Worm (Caenorhabditis elegans) whole organism, late embryonic: Measurements from ENCODE around the gene faah-2.
A peak's percentile ranks its signal among the peaks of the same experiment; 100 is the strongest.

Experiments used
- C08G9.2 ChIP-seq: sonication (generic microtip); optimal IDR thresholded peaks from 2 replicates; lab custom pipeline; 2016; ENCODE audit warnings: mild to moderate bottlenecking, missing genetic modification characterization, moderate library complexity, missing compliant biosample characterization
- C38D4.7 ChIP-seq: fragments of 200-800 bp; sonication (Bioruptor generic); optimal IDR thresholded peaks from 2 replicates; lab custom pipeline; 2018; ENCODE audit warnings: mild to moderate bottlenecking, missing genetic modification characterization, moderate library complexity, missing compliant biosample characterization
- F13H6.1 ChIP-seq: sonication (generic microtip); optimal IDR thresholded peaks from 2 replicates; lab custom pipeline; 2016; ENCODE audit warnings: missing genetic modification characterization, missing compliant biosample characterization
- K02D7.2 ChIP-seq: sonication (generic microtip); optimal IDR thresholded peaks from 2 replicates; lab custom pipeline; 2017; ENCODE audit warnings: mild to moderate bottlenecking, missing genetic modification characterization, missing compliant biosample characterization
- T23F11.4 ChIP-seq: fragments of 200-800 bp; sonication (Bioruptor generic); optimal IDR thresholded peaks from 2 replicates; lab custom pipeline; 2018; ENCODE audit warnings: mild to moderate bottlenecking, missing genetic modification characterization, missing compliant biosample characterization
- ceh-14 ChIP-seq: sonication (generic microtip); optimal IDR thresholded peaks from 2 replicates; lab custom pipeline; 2016; ENCODE audit warnings: missing genotype, missing genetic modification characterization, missing compliant biosample characterization
- ceh-18 ChIP-seq: sonication (generic microtip); optimal IDR thresholded peaks from 2 replicates; lab custom pipeline; 2016; ENCODE audit warnings: missing genetic modification characterization, missing compliant biosample characterization
- ceh-19 ChIP-seq: fragments of 200-800 bp; sonication (Bioruptor generic); optimal IDR thresholded peaks from 2 replicates; lab custom pipeline; 2018; ENCODE audit warnings: mild to moderate bottlenecking, missing genetic modification characterization, missing compliant biosample characterization
- ceh-2 ChIP-seq: sonication (generic microtip); optimal IDR thresholded peaks from 2 replicates; lab custom pipeline; 2016; ENCODE audit warnings: missing genotype, missing genetic modification characterization, missing compliant biosample characterization
- ceh-22 ChIP-seq: sonication (generic microtip); optimal IDR thresholded peaks from 2 replicates; lab custom pipeline; 2017; ENCODE audit warnings: missing biosample characterization, missing genetic modification characterization
- ceh-30 ChIP-seq: fragments of 150-350 bp; optimal IDR thresholded peaks from 2 replicates; lab custom pipeline; 2014; ENCODE audit warnings: missing biosample characterization, missing genetic modification characterization
- ceh-31 ChIP-seq: sonication (generic microtip); optimal IDR thresholded peaks from 2 replicates; lab custom pipeline; 2016; ENCODE audit warnings: missing genetic modification characterization, missing compliant biosample characterization
- ceh-45 ChIP-seq: fragments of 200-800 bp; sonication (Bioruptor generic); IDR thresholded peaks from 2 replicates; pipeline ENCODE4 v1.3.6; 2022; ENCODE audit warnings: missing genetic modification reagents, missing genetic modification characterization, missing compliant biosample characterization
- ceh-48 ChIP-seq: sonication (generic microtip); optimal IDR thresholded peaks from 2 replicates; lab custom pipeline; 2016; ENCODE audit warnings: missing genetic modification characterization, inconsistent platforms, missing compliant biosample characterization
- ceh-6 ChIP-seq: fragments of 200-800 bp; sonication (Bioruptor generic); optimal IDR thresholded peaks from 2 replicates; lab custom pipeline; 2018; ENCODE audit warnings: mild to moderate bottlenecking, missing genetic modification characterization, missing compliant biosample characterization
- ceh-9 ChIP-seq: sonication (generic microtip); optimal IDR thresholded peaks from 2 replicates; lab custom pipeline; 2016; ENCODE audit warnings: mild to moderate bottlenecking, missing genetic modification characterization, inconsistent platforms, missing compliant biosample characterization
- che-1 ChIP-seq: sonication (generic microtip); optimal IDR thresholded peaks from 2 replicates; lab custom pipeline; 2016; ENCODE audit warnings: mild to moderate bottlenecking, missing genetic modification characterization, missing compliant biosample characterization
- dmd-4 ChIP-seq: sonication (generic microtip); optimal IDR thresholded peaks from 2 replicates; lab custom pipeline; 2016; ENCODE audit warnings: borderline replicate concordance, missing genetic modification characterization, missing compliant biosample characterization
- elt-2 ChIP-seq: sonication (generic microtip); optimal IDR thresholded peaks from 2 replicates; lab custom pipeline; 2016; ENCODE audit warnings: missing genetic modification reagents, missing genetic modification characterization, missing compliant biosample characterization
- elt-4 ChIP-seq: sonication (generic microtip); optimal IDR thresholded peaks from 2 replicates; lab custom pipeline; 2016; ENCODE audit warnings: missing genetic modification characterization, missing compliant biosample characterization
- ets-4 ChIP-seq: sonication (generic microtip); optimal IDR thresholded peaks from 2 replicates; lab custom pipeline; 2016; ENCODE audit warnings: missing genetic modification characterization, missing compliant biosample characterization
- fax-1 ChIP-seq: sonication (generic microtip); optimal IDR thresholded peaks from 2 replicates; lab custom pipeline; 2016; ENCODE audit warnings: missing genotype, missing genetic modification characterization, missing compliant biosample characterization
- fkh-6 ChIP-seq: sonication (generic microtip); optimal IDR thresholded peaks from 2 replicates; lab custom pipeline; 2016; ENCODE audit warnings: missing genetic modification characterization, missing compliant biosample characterization
- hlh-13 ChIP-seq: fragments of 200-800 bp; sonication (Bioruptor generic); optimal IDR thresholded peaks from 2 replicates; lab custom pipeline; 2018; ENCODE audit warnings: mild to moderate bottlenecking, missing genetic modification characterization, missing compliant biosample characterization
- hlh-15 ChIP-seq: sonication (generic microtip); optimal IDR thresholded peaks from 2 replicates; lab custom pipeline; 2016; ENCODE audit warnings: missing genetic modification characterization, missing compliant biosample characterization
- hlh-6 ChIP-seq: sonication (generic microtip); optimal IDR thresholded peaks from 2 replicates; lab custom pipeline; 2016; ENCODE audit warnings: missing genotype, missing genetic modification characterization, missing compliant biosample characterization
- lim-6 ChIP-seq: sonication (generic microtip); optimal IDR thresholded peaks from 2 replicates; lab custom pipeline; 2016; ENCODE audit warnings: missing genetic modification characterization, missing compliant biosample characterization
- lin-11 ChIP-seq: fragments of 200-800 bp; sonication (Bioruptor generic); optimal IDR thresholded peaks from 2 replicates; lab custom pipeline; 2018; ENCODE audit warnings: mild to moderate bottlenecking, missing genetic modification characterization, missing compliant biosample characterization
- mec-3 ChIP-seq: sonication (generic microtip); optimal IDR thresholded peaks from 2 replicates; lab custom pipeline; 2016; ENCODE audit warnings: borderline replicate concordance, missing genetic modification characterization, missing compliant biosample characterization
- nfya-1 ChIP-seq: sonication (generic microtip); optimal IDR thresholded peaks from 2 replicates; lab custom pipeline; 2017; ENCODE audit warnings: missing genetic modification characterization, mild to moderate bottlenecking, missing compliant biosample characterization, antibody characterized with exemption, moderate library complexity
- odd-2 ChIP-seq: sonication (generic microtip); optimal IDR thresholded peaks from 2 replicates; lab custom pipeline; 2017; ENCODE audit warnings: antibody characterized with exemption, mild to moderate bottlenecking, missing genetic modification characterization, missing compliant biosample characterization
- pat-9 ChIP-seq: fragments of 200-800 bp; sonication (Bioruptor generic); optimal IDR thresholded peaks from 2 replicates; lab custom pipeline; 2018; ENCODE audit warnings: mild to moderate bottlenecking, missing genetic modification characterization, moderate library complexity, missing compliant biosample characterization
- pha-4 ChIP-seq: fragments of 150-350 bp; optimal IDR thresholded peaks from 2 replicates; lab custom pipeline; 2018; ENCODE audit warnings: missing biosample characterization, missing genetic modification reagents, missing genetic modification characterization
- pqm-1 ChIP-seq: sonication (generic microtip); optimal IDR thresholded peaks from 2 replicates; lab custom pipeline; 2016; ENCODE audit warnings: missing genetic modification characterization, missing compliant biosample characterization
- sox-4 ChIP-seq: sonication (generic microtip); optimal IDR thresholded peaks from 2 replicates; lab custom pipeline; 2017; ENCODE audit warnings: mild to moderate bottlenecking, missing genetic modification characterization, inconsistent platforms, missing compliant biosample characterization
- tbx-2 ChIP-seq: sonication (generic microtip); optimal IDR thresholded peaks from 2 replicates; lab custom pipeline; 2016; ENCODE audit warnings: missing genetic modification characterization, missing compliant biosample characterization
- ttx-3 ChIP-seq: sonication (generic microtip); optimal IDR thresholded peaks from 2 replicates; lab custom pipeline; 2016; ENCODE audit warnings: missing genetic modification reagents, missing genetic modification characterization, missing compliant biosample characterization
- unc-55 ChIP-seq: sonication (generic microtip); optimal IDR thresholded peaks from 2 replicates; lab custom pipeline; 2017; ENCODE audit warnings: missing biosample characterization, missing genetic modification reagents, missing genetic modification characterization
- zip-5 ChIP-seq: sonication (generic microtip); optimal IDR thresholded peaks from 2 replicates; lab custom pipeline; 2016; ENCODE audit warnings: missing genetic modification characterization, missing compliant biosample characterization

The faah-2 gene

ce11 chrIV:8152145-8152544 lies at the start of gene faah-2:
TSS of gene faah-2 (plus strand) at chrIV:8152445.
- TF ChIP-seq ceh-48 (no peak), elt-4 (no peak), C08G9.2 (tag; lab: Kevin White, UChicago) (no peak), K02D7.2 (tag; lab: Kevin White, UChicago) (no peak)

- no peak for TF ChIP-seq ceh-48
- no peak for TF ChIP-seq hlh-6
- no peak for TF ChIP-seq ceh-30 (tag; lab: Kevin White, UChicago)
- no peak for TF ChIP-seq ceh-9
- peak; percentile 28 for TF ChIP-seq unc-55 (GFP tag; lab: Kevin White, UChicago)
- TF ChIP-seq ceh-31: no peak
- TF ChIP-seq T23F11.4 (GFP tag; lab: Kevin White, UChicago): no peak
These were observed 49.0 kb upstream of the faah-2 start for ce11 chrIV:8103196-8103595.

DNA sequence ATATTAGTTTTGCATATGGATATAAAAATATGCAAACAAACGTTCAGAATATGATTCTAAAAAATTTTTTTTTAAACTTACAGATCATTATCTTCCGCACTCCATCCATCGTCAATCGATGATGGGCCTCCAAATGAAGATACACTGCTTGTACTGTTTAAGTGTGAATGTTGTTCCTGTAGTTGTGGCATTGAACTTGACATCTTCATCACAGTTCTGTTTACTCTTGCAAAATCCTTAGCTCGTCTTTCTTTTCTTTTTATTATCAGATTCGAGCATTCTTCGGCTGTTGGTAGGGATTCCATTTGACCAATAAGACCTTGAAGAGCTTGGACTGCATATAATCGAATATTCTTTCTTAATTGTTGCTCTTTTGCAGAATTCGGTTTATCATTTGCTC lies 47.2 kb upstream of the faah-2 start:
- TF ChIP-seq fax-1 (tag; lab: Kevin White, UChicago) (no peak), ceh-6 (GFP tag; lab: Kevin White, UChicago) (no peak), elt-2 (no peak), ets-4 (tag; lab: Kevin White, UChicago) (no peak), che-1 (no peak), T23F11.4 (GFP tag; lab: Kevin White, UChicago) (no peak), ceh-45 (GFP tag; lab: Robert Waterston, UW) (no peak), tbx-2 (no peak), fkh-6 (tag; lab: Kevin White, UChicago) (no peak), ceh-48 (no peak), ceh-18 (no peak), pqm-1 (no peak), ceh-31 (no peak), dmd-4 (tag; lab: Kevin White, UChicago) (no peak), sox-4 (tag; lab: Kevin White, UChicago) (no peak)

DNA sequence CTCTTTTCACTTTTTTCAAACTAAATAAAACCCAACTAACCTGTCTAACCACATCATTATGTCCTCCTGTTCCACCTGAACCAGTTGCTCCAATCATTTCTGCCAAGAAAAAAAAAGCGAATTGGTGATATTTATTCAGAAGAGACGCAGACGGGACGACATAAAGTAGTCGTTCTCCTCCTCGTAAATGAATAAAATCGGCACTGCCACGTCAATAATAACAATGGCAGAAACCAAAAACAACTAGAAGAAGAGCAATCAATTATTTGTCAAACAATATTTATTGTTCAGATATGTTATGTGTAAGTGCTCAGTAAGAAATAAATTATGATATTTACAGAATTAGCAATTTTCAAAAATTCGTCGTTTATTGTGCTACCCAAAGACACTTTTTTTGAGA lies 44.7 kb upstream of the faah-2 start, which contains the start of gene rabs-5:
Gene rabs-5 (minus strand): TSS at position 101 of the 400 bp plus-strand sequence.
- TF ChIP-seq lim-6 (tag; lab: Kevin White, UChicago) (no peak), ttx-3 (tag; lab: Kevin White, UChicago) (no peak), ets-4 (tag; lab: Kevin White, UChicago) (no peak), hlh-15 (tag; lab: Kevin White, UChicago) (no peak), ceh-22 (no peak), mec-3 (tag; lab: Kevin White, UChicago) (no peak), odd-2 (tag; lab: Kevin White, UChicago) (no peak), F13H6.1 (tag; lab: Kevin White, UChicago) (no peak), zip-5 (tag; lab: Kevin White, UChicago) (no peak), pat-9 (tag; lab: Kevin White, UChicago) (no peak), ceh-14 (no peak), lin-11 (no peak), C08G9.2 (tag; lab: Kevin White, UChicago) (no peak), hlh-13 (GFP tag; lab: Kevin White, UChicago) (no peak), C38D4.7 (GFP tag; lab: Kevin White, UChicago) (no peak), ceh-30 (tag; lab: Kevin White, UChicago) (no peak), sox-4 (tag; lab: Kevin White, UChicago) (no peak), hlh-6 (no peak)

DNA sequence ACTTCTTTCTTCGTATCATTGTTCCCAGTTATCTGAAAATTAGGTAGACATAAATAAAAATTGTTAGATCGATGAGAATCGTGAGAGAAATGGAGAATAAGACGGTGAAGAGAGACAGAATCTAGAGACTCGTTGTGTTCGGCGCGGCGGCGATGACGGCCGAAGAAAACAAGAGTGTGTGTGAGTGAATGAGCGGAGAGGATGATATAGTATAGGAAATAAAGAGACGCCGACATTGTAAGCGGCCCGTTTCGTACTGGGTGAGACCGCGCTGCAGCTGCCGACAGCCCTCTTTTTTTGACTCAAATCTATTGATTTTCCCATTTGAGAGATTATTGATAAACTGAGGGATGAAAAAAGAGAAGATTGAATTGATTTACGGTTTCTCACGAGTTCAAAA lies 40.1 kb upstream of the faah-2 start, which contains the start of gene Y42H9AR.4:
Gene Y42H9AR.4 (minus strand): TSS at position 32 of the 400 bp plus-strand sequence.
- peak; percentile 18 for TF ChIP-seq ceh-31
- no peak for TF ChIP-seq ttx-3 (tag; lab: Kevin White, UChicago)
- TF ChIP-seq ceh-48: peak; percentile 25
- TF ChIP-seq pha-4 (tag; lab: Kevin White, UChicago): no peak
- TF ChIP-seq ceh-2 (tag; lab: Kevin White, UChicago): no peak
- no peak for TF ChIP-seq odd-2 (tag; lab: Kevin White, UChicago)
- TF ChIP-seq ceh-19 (GFP tag; lab: Kevin White, UChicago): peak; percentile 14
- no peak for TF ChIP-seq elt-4
- peak; percentile 9 for TF ChIP-seq nfya-1 (tag; lab: Kevin White, UChicago)
- no peak for TF ChIP-seq hlh-15 (tag; lab: Kevin White, UChicago)
- no peak for TF ChIP-seq fkh-6 (tag; lab: Kevin White, UChicago)
- TF ChIP-seq ceh-14: peak; percentile 11
- TF ChIP-seq, all 69 proteins: peak for 5
